Fruit fly (Drosophila melanogaster) whole organism, embryonic: ENCODE data around the gene CG7656.
A peak's percentile ranks its signal among the peaks of the same experiment; 100 is the strongest.

Source experiments
- Atf3 ChIP-seq: fragments of 200-800 bp; sonication (Bioruptor generic); optimal IDR thresholded peaks from 3 replicates; lab custom pipeline; 2016; ENCODE audit warnings: missing biosample characterization, missing genetic modification characterization
- BEAF-32 ChIP-seq: fragments of 200-800 bp; sonication (Bioruptor generic); optimal IDR thresholded peaks from 3 replicates; lab custom pipeline; 2017; ENCODE audit warnings: missing biosample characterization, missing genetic modification characterization, mild to moderate bottlenecking, moderate library complexity, missing genetic modification reagents
- CG11247 ChIP-seq: fragments of 200-800 bp; sonication (Bioruptor generic); IDR thresholded peaks from 2 replicates; pipeline ENCODE4 v1.3.6; 2022; ENCODE audit warnings: missing biosample characterization, missing genetic modification characterization
- CG11456 ChIP-seq: fragments of 200-800 bp; sonication (Bioruptor generic); IDR thresholded peaks from 3 replicates; pipeline ENCODE4 v1.3.6; 2022; ENCODE audit warnings: missing biosample characterization, missing genetic modification characterization
- CG11695 ChIP-seq: fragments of 200-800 bp; sonication (Bioruptor generic); IDR thresholded peaks from 3 replicates; pipeline ENCODE4 v1.3.6; 2022; ENCODE audit warnings: missing biosample characterization, missing genetic modification characterization
- CG12942 ChIP-seq: fragments of 200-800 bp; sonication (Bioruptor generic); optimal IDR thresholded peaks from 3 replicates; lab custom pipeline; 2016; ENCODE audit warnings: missing biosample characterization, missing genetic modification characterization
- CG14050 ChIP-seq: fragments of 200-800 bp; sonication (Bioruptor generic); IDR thresholded peaks from 3 replicates; pipeline ENCODE4 v1.3.6; 2022; ENCODE audit warnings: missing biosample characterization, missing genetic modification characterization
- CG14441 ChIP-seq: fragments of 200-800 bp; sonication (Bioruptor generic); IDR thresholded peaks from 2 replicates; pipeline ENCODE4 v1.3.6; 2022; ENCODE audit warnings: missing biosample characterization, missing genetic modification characterization
- CG15011 ChIP-seq: fragments of 200-800 bp; sonication (Bioruptor generic); optimal IDR thresholded peaks from 3 replicates; lab custom pipeline; 2018; ENCODE audit warnings: missing biosample characterization, mild to moderate bottlenecking, missing genetic modification characterization
- CG1602 ChIP-seq: fragments of 200-800 bp; sonication (Bioruptor generic); optimal IDR thresholded peaks from 3 replicates; lab custom pipeline; 2016; ENCODE audit warnings: missing biosample characterization, missing genetic modification characterization
- CG17385 ChIP-seq: fragments of 200-800 bp; sonication (Bioruptor generic); optimal IDR thresholded peaks from 3 replicates; lab custom pipeline; 2018; ENCODE audit warnings: missing biosample characterization, mild to moderate bottlenecking, missing genetic modification characterization
- CG18764 ChIP-seq: fragments of 200-800 bp; sonication (Bioruptor generic); optimal IDR thresholded peaks from 3 replicates; lab custom pipeline; 2016; ENCODE audit warnings: missing biosample characterization, missing genetic modification characterization
- CG32772 ChIP-seq: fragments of 200-800 bp; sonication (Bioruptor generic); IDR thresholded peaks from 2 replicates; pipeline ENCODE4 v1.3.6; 2022; ENCODE audit warnings: missing biosample characterization, missing genetic modification characterization
- CG34224 ChIP-seq: fragments of 200-800 bp; sonication (Bioruptor generic); IDR thresholded peaks from 3 replicates; pipeline ENCODE4 v1.3.6; 2022; ENCODE audit warnings: missing biosample characterization, missing genetic modification characterization; ENCODE audit not compliant: partially characterized antibody
- CG34376 ChIP-seq: fragments of 200-800 bp; sonication (Bioruptor generic); optimal IDR thresholded peaks from 2 replicates; lab custom pipeline; 2018; ENCODE audit warnings: missing biosample characterization, mild to moderate bottlenecking, missing genetic modification characterization
- CG3847 ChIP-seq: fragments of 200-800 bp; sonication (Bioruptor generic); IDR thresholded peaks from 2 replicates; pipeline ENCODE4 v1.3.6; 2022; ENCODE audit warnings: missing biosample characterization, missing genetic modification characterization
- CG6654 ChIP-seq: fragments of 200-800 bp; sonication (Bioruptor generic); optimal IDR thresholded peaks from 2 replicates; lab custom pipeline; 2017; ENCODE audit warnings: missing biosample characterization, mild to moderate bottlenecking, missing genetic modification characterization
- CG9609 ChIP-seq: fragments of 200-800 bp; sonication (Bioruptor generic); optimal IDR thresholded peaks from 3 replicates; lab custom pipeline; 2016; ENCODE audit warnings: missing biosample characterization, missing genetic modification characterization
- D19B ChIP-seq: fragments of 200-800 bp; sonication (Bioruptor generic); optimal IDR thresholded peaks from 2 replicates; lab custom pipeline; 2017; ENCODE audit warnings: missing biosample characterization, mild to moderate bottlenecking, missing genetic modification characterization
- Drgx ChIP-seq: fragments of 200-800 bp; sonication (Bioruptor generic); IDR thresholded peaks from 2 replicates; pipeline ENCODE4 v1.3.6; 2022; ENCODE audit warnings: missing biosample characterization, missing genetic modification characterization
- E2f1 ChIP-seq: fragments of 200-800 bp; sonication (Bioruptor generic); IDR thresholded peaks from 2 replicates; pipeline ENCODE4 v1.3.6; 2022; ENCODE audit warnings: missing biosample characterization, missing genetic modification characterization
- HHEX ChIP-seq: fragments of 200-800 bp; sonication (Bioruptor generic); optimal IDR thresholded peaks from 3 replicates; lab custom pipeline; 2017; ENCODE audit warnings: missing biosample characterization, mild to moderate bottlenecking, missing genetic modification characterization, missing genetic modification reagents
- HmgD ChIP-seq: fragments of 200-800 bp; sonication (Bioruptor generic); optimal IDR thresholded peaks from 3 replicates; lab custom pipeline; 2016; ENCODE audit warnings: missing biosample characterization, missing genetic modification characterization
- Hmr ChIP-seq: fragments of 200-800 bp; sonication (Bioruptor generic); optimal IDR thresholded peaks from 3 replicates; lab custom pipeline; 2017; ENCODE audit warnings: mild to moderate bottlenecking, missing biosample characterization, missing genetic modification reagents, missing genetic modification characterization
- Lpt ChIP-seq: fragments of >200 bp; optimal IDR thresholded peaks from 2 replicates; lab custom pipeline; 2018; ENCODE audit warnings: missing biosample characterization, missing genetic modification characterization
- Neu2 ChIP-seq: fragments of 200-800 bp; sonication (Bioruptor generic); optimal IDR thresholded peaks from 3 replicates; lab custom pipeline; 2016; ENCODE audit warnings: missing biosample characterization, missing genetic modification characterization, borderline replicate concordance
- Ptx1 ChIP-seq: fragments of 200-800 bp; sonication (Bioruptor generic); IDR thresholded peaks from 2 replicates; pipeline ENCODE4 v1.3.6; 2022; ENCODE audit warnings: missing biosample characterization, missing genetic modification characterization
- Sox102F ChIP-seq: fragments of 200-800 bp; sonication (Bioruptor generic); optimal IDR thresholded peaks from 2 replicates; lab custom pipeline; 2018; ENCODE audit warnings: missing biosample characterization, mild to moderate bottlenecking, missing genetic modification characterization, moderate library complexity
- Sry-β ChIP-seq: fragments of 200-800 bp; sonication (Bioruptor generic); optimal IDR thresholded peaks from 2 replicates; lab custom pipeline; 2018; ENCODE audit warnings: missing biosample characterization, mild to moderate bottlenecking, missing genetic modification characterization, moderate library complexity
- Stat92E ChIP-seq, 3 experiments: fragments of >200 bp in 2 of 3; fragments of 200-800 bp in 1 of 3; sonication (Bioruptor generic) in 1 of 3; optimal IDR thresholded peaks; 2 replicates each; lab custom pipeline; 2017 to 2019; ENCODE audit warnings: missing biosample characterization in 3 of 3, missing genetic modification characterization in 3 of 3, mild to moderate bottlenecking in 1 of 3, moderate library complexity in 1 of 3
- TFAM ChIP-seq: fragments of 200-800 bp; sonication (Bioruptor generic); optimal IDR thresholded peaks from 2 replicates; lab custom pipeline; 2017; ENCODE audit warnings: missing biosample characterization, missing genetic modification characterization, inconsistent platforms
- Usf ChIP-seq: fragments of 200-800 bp; sonication (Bioruptor generic); optimal IDR thresholded peaks from 2 replicates; lab custom pipeline; 2017; ENCODE audit warnings: missing genotype, missing biosample characterization, missing genetic modification characterization
- ac ChIP-seq: fragments of 200-800 bp; sonication (Bioruptor generic); optimal IDR thresholded peaks from 3 replicates; lab custom pipeline; 2017; ENCODE audit warnings: missing biosample characterization, mild to moderate bottlenecking, missing genetic modification characterization
- ap ChIP-seq: fragments of 200-800 bp; sonication (Bioruptor generic); IDR thresholded peaks from 2 replicates; pipeline ENCODE4 v1.3.6; 2022; ENCODE audit warnings: missing biosample characterization, missing genetic modification characterization
- bowl ChIP-seq: fragments of 200-800 bp; sonication (Bioruptor generic); IDR thresholded peaks from 2 replicates; pipeline ENCODE4 v1.3.6; 2022; ENCODE audit warnings: missing biosample characterization, missing genetic modification characterization
- cato ChIP-seq: fragments of 200-800 bp; sonication (Bioruptor generic); optimal IDR thresholded peaks from 2 replicates; lab custom pipeline; 2016; ENCODE audit warnings: missing biosample characterization, missing genetic modification characterization, borderline replicate concordance
- dimm ChIP-seq: fragments of 200-800 bp; sonication (Bioruptor generic); IDR thresholded peaks from 2 replicates; pipeline ENCODE4 v1.3.6; 2022; ENCODE audit warnings: missing biosample characterization, missing genetic modification characterization
- disco-r ChIP-seq: fragments of 200-800 bp; sonication (Bioruptor generic); optimal IDR thresholded peaks from 2 replicates; lab custom pipeline; 2016; ENCODE audit warnings: missing biosample characterization, missing genetic modification characterization
- fd102C ChIP-seq: fragments of 200-800 bp; sonication (Bioruptor generic); optimal IDR thresholded peaks from 2 replicates; lab custom pipeline; 2018; ENCODE audit warnings: missing biosample characterization, mild to moderate bottlenecking, missing genetic modification characterization, moderate library complexity
- ftz-f1 ChIP-seq: fragments of 200-800 bp; sonication (Bioruptor generic); optimal IDR thresholded peaks from 2 replicates; lab custom pipeline; 2016; ENCODE audit warnings: missing biosample characterization, missing genetic modification characterization
- her ChIP-seq: fragments of 200-800 bp; sonication (Bioruptor generic); optimal IDR thresholded peaks from 2 replicates; lab custom pipeline; 2016; ENCODE audit warnings: missing biosample characterization, missing genetic modification characterization
- ind ChIP-seq: fragments of 200-800 bp; sonication (Bioruptor generic); optimal IDR thresholded peaks from 3 replicates; lab custom pipeline; 2016; ENCODE audit warnings: missing biosample characterization, missing genetic modification characterization
- jumu ChIP-seq: fragments of 200-800 bp; sonication (Bioruptor generic); optimal IDR thresholded peaks from 3 replicates; lab custom pipeline; 2016; ENCODE audit warnings: missing biosample characterization, missing genetic modification characterization
- knrl ChIP-seq: fragments of 200-800 bp; sonication (Bioruptor generic); IDR thresholded peaks from 3 replicates; pipeline ENCODE4 v1.3.6; 2022; ENCODE audit warnings: missing biosample characterization, missing genetic modification characterization; ENCODE audit not compliant: partially characterized antibody
- oc ChIP-seq: fragments of 200-800 bp; sonication (Bioruptor generic); optimal IDR thresholded peaks from 2 replicates; lab custom pipeline; 2018; ENCODE audit warnings: missing biosample characterization, mild to moderate bottlenecking, missing genetic modification characterization, moderate library complexity
- pzg ChIP-seq: fragments of 200-800 bp; sonication (Bioruptor generic); optimal IDR thresholded peaks from 3 replicates; lab custom pipeline; 2018; ENCODE audit warnings: missing biosample characterization, mild to moderate bottlenecking, missing genetic modification characterization, moderate library complexity
- repo ChIP-seq: fragments of 200-800 bp; sonication (Bioruptor generic); optimal IDR thresholded peaks from 2 replicates; lab custom pipeline; 2016; ENCODE audit warnings: missing biosample characterization, missing genetic modification characterization
- sug ChIP-seq: fragments of 200-800 bp; optimal IDR thresholded peaks from 2 replicates; lab custom pipeline; 2019; ENCODE audit warnings: missing biosample characterization, mild to moderate bottlenecking, missing genetic modification characterization, moderate library complexity
- tin ChIP-seq: fragments of 200-800 bp; sonication (Bioruptor generic); optimal IDR thresholded peaks from 3 replicates; lab custom pipeline; 2016; ENCODE audit warnings: missing biosample characterization, missing genetic modification characterization
- toy ChIP-seq: fragments of 200-800 bp; sonication (Bioruptor generic); IDR thresholded peaks from 2 replicates; pipeline ENCODE4 v1.3.6; 2022; ENCODE audit warnings: missing biosample characterization, missing genetic modification characterization
- vfl ChIP-seq: fragments of 200-800 bp; sonication (Bioruptor generic); optimal IDR thresholded peaks from 2 replicates; lab custom pipeline; 2016; ENCODE audit warnings: missing biosample characterization, missing genetic modification characterization

Gene CG7656

DNA sequence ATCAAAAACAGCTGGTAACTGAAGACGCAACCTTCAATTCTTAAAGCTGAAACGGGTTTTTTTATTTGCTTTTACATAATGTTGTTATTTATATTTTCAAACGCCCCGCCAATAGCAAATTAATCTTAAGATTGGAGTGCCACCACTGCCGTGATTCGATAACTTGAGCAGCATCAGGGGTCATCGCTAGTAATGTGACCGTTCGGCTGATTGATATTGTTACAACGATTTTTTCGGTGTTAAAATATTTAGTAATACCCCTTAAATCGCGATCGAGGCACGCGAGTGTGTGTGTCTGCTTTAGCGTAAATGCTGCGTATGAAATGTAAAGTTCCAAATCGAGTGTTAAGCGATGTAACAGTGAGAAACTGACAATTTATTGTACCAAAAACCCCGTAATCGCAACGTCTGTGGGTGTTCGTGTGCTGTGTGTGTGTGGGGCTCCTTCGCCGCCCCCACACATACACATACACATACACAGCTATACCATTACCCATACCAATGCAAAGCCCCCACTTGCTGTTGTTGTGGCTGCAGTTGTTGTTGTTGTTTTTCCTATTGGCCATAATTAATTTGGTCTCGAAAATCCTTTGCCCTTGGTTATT lies 22.0 kb downstream of the CG7656 start, which contains the start of gene dop (continued):
- no peak for TF ChIP-seq ap (GFP tag; lab: Robert Waterston, UW)
- no peak for TF ChIP-seq tin (GFP tag; lab: Kevin White, UChicago)
- peak; percentile 7 for TF ChIP-seq vfl (GFP tag; lab: Kevin White, UChicago)
- peak; percentile 12 for TF ChIP-seq ind
- TF ChIP-seq Drgx (GFP tag; lab: Robert Waterston, UW) = no peak
- TF ChIP-seq CG15011 (GFP tag; lab: Kevin White, UChicago) = no peak
- TF ChIP-seq bowl (GFP tag; lab: Robert Waterston, UW) = no peak
- TF ChIP-seq TFAM (GFP tag; lab: Kevin White, UChicago) = no peak
- TF ChIP-seq toy = no peak
- TF ChIP-seq Atf3 (GFP tag; lab: Kevin White, UChicago) = no peak
- no peak for TF ChIP-seq Hmr
- peak; percentile 55 for TF ChIP-seq HmgD (GFP tag; lab: Kevin White, UChicago)
- TF ChIP-seq CG32772 (GFP tag; lab: Robert Waterston, UW) = no peak
- TF ChIP-seq CG6654 (GFP tag; lab: Kevin White, UChicago) = no peak
- peak; percentile 78 for TF ChIP-seq D19B (GFP tag; lab: Kevin White, UChicago)
- no peak for TF ChIP-seq ac
- TF ChIP-seq Lpt = no peak
- TF ChIP-seq dimm = no peak
- TF ChIP-seq CG11695 (GFP tag; lab: Robert Waterston, UW) = no peak
- TF ChIP-seq CG34224 (GFP tag; lab: Robert Waterston, UW) = peak; percentile 58
- no peak for TF ChIP-seq CG34376 (GFP tag; lab: Kevin White, UChicago)
- no peak; the same call in 1 of the 2 replicates for TF ChIP-seq CG11247 (GFP tag; lab: Robert Waterston, UW)
- no peak for TF ChIP-seq HHEX (GFP tag; lab: Kevin White, UChicago)
- TF ChIP-seq Usf (GFP tag; lab: Kevin White, UChicago) = no peak
- peak; percentile 9 for TF ChIP-seq CG12942 (GFP tag; lab: Kevin White, UChicago)
- TF ChIP-seq ftz-f1 = no peak
- TF ChIP-seq Neu2 (GFP tag; lab: Kevin White, UChicago) = no peak
- peak; percentile 27 for TF ChIP-seq Sry-β (GFP tag; lab: Kevin White, UChicago)
- no peak for TF ChIP-seq Stat92E (GFP tag; optimal IDR thresholded peaks at IDR 0.05; lab: Kevin White, UChicago)
- no peak for TF ChIP-seq repo
- peak; percentile 13 for TF ChIP-seq CG18764
- no peak for TF ChIP-seq CG17385
- 0 out of 2 replicates have a peak, but pooled peaks have one; percentile 30 for TF ChIP-seq CG3847 (GFP tag; lab: Robert Waterston, UW)
- no peak for TF ChIP-seq cato (GFP tag; lab: Kevin White, UChicago)
- no peak for TF ChIP-seq Ptx1 (GFP tag; lab: Robert Waterston, UW)
- no peak for TF ChIP-seq CG11456
- TF ChIP-seq CG14050 (GFP tag; lab: Robert Waterston, UW) = no peak
- TF ChIP-seq her = peak; percentile 35
- no peak for TF ChIP-seq CG9609
- peak; percentile 82 for TF ChIP-seq BEAF-32 (GFP tag; lab: Kevin White, UChicago)
- peak; percentile 73 for TF ChIP-seq knrl
- TF ChIP-seq Sox102F (GFP tag; lab: Kevin White, UChicago) = no peak
- TF ChIP-seq disco-r = no peak
- TF ChIP-seq jumu (GFP tag; lab: Kevin White, UChicago) = peak; percentile 26
- TF ChIP-seq CG1602 (GFP tag; lab: Kevin White, UChicago) = no peak
- TF ChIP-seq E2f1 (GFP tag; lab: Robert Waterston, UW) = no peak
- TF ChIP-seq fd102C (GFP tag; lab: Kevin White, UChicago) = no peak
- peak; percentile 80 for TF ChIP-seq pzg
- no peak for TF ChIP-seq oc
- TF ChIP-seq CG14441 = no peak
- no peak for TF ChIP-seq sug (tag; lab: Kevin White, UChicago)
